Worm (Caenorhabditis elegans) whole organism, L1 larva: ENCODE data around the gene C25A8.1.
A peak's percentile ranks its signal among the peaks of the same experiment; 100 is the strongest.

Source experiments
- C04F5.9 ChIP-seq: sonication (generic microtip); optimal IDR thresholded peaks from 2 replicates; lab custom pipeline; 2016; ENCODE audit warnings: missing genetic modification characterization, missing compliant biosample characterization
- C34B4.2 ChIP-seq: sonication (generic microtip); optimal IDR thresholded peaks from 2 replicates; lab custom pipeline; 2017; ENCODE audit warnings: mild to moderate bottlenecking, missing genetic modification characterization, missing compliant biosample characterization
- F16B12.6 ChIP-seq: fragments of 150-350 bp; optimal IDR thresholded peaks from 2 replicates; lab custom pipeline; 2014; ENCODE audit warnings: missing biosample characterization, missing genetic modification characterization
- Y116A8C.19 ChIP-seq: sonication (generic microtip); optimal IDR thresholded peaks from 2 replicates; lab custom pipeline; 2016; ENCODE audit warnings: missing compliant biosample characterization, missing genetic modification characterization, borderline replicate concordance
- aha-1 ChIP-seq: fragments of 150-350 bp; optimal IDR thresholded peaks from 2 replicates; lab custom pipeline; 2014; ENCODE audit warnings: missing biosample characterization, missing genetic modification characterization
- ama-1 ChIP-seq: fragments of 150-350 bp; optimal IDR thresholded peaks from 2 replicates; lab custom pipeline; 2014
- blmp-1 ChIP-seq: fragments of 150-350 bp; optimal IDR thresholded peaks from 2 replicates; lab custom pipeline; 2014; ENCODE audit warnings: missing biosample characterization, missing genetic modification characterization
- ceh-63 ChIP-seq: fragments of 200-800 bp; sonication (Bioruptor generic); optimal IDR thresholded peaks from 2 replicates; lab custom pipeline; 2018; ENCODE audit warnings: mild to moderate bottlenecking, missing genetic modification characterization, missing compliant biosample characterization
- ceh-82 ChIP-seq, 3 experiments: fragments of 150-350 bp in 1 of 3; sonication (generic microtip) in 2 of 3; optimal IDR thresholded peaks; 2 replicates each; lab custom pipeline; 2014 to 2017; ENCODE audit warnings: missing biosample characterization in 3 of 3, missing genetic modification characterization in 3 of 3
- ceh-90 ChIP-seq: sonication (generic microtip); optimal IDR thresholded peaks from 2 replicates; lab custom pipeline; 2016; ENCODE audit warnings: missing genetic modification characterization, missing compliant biosample characterization
- ces-1 ChIP-seq: fragments of 150-350 bp; optimal IDR thresholded peaks from 2 replicates; lab custom pipeline; 2014; ENCODE audit warnings: missing biosample characterization, missing genetic modification reagents, missing genetic modification characterization
- dsc-1 ChIP-seq: sonication (generic microtip); optimal IDR thresholded peaks from 2 replicates; lab custom pipeline; 2016; ENCODE audit warnings: mild to moderate bottlenecking, missing genetic modification characterization, missing compliant biosample characterization
- efl-3 ChIP-seq: fragments of 200-800 bp; sonication (Bioruptor generic); optimal IDR thresholded peaks from 2 replicates; lab custom pipeline; 2018; ENCODE audit warnings: mild to moderate bottlenecking, missing genetic modification characterization, missing compliant biosample characterization
- egl-13 ChIP-seq: sonication (generic microtip); optimal IDR thresholded peaks from 2 replicates; lab custom pipeline; 2016; ENCODE audit warnings: missing genotype, missing genetic modification reagents, missing genetic modification characterization, missing compliant biosample characterization
- egl-27 ChIP-seq, 2 experiments: fragments of 150-350 bp in 1 of 2; sonication (generic microtip); optimal IDR thresholded peaks; 3 replicates each; lab custom pipeline; 2017 to 2018; ENCODE audit warnings: missing biosample characterization in 2 of 2, missing genetic modification characterization in 2 of 2, missing genetic modification reagents in 2 of 2
- hlh-17 ChIP-seq: fragments of 200-800 bp; sonication (Bioruptor generic); optimal IDR thresholded peaks from 2 replicates; lab custom pipeline; 2018; ENCODE audit warnings: missing genetic modification characterization, mild to moderate bottlenecking, missing compliant biosample characterization, moderate library complexity, borderline replicate concordance
- hlh-4 ChIP-seq: sonication (generic microtip); optimal IDR thresholded peaks from 2 replicates; lab custom pipeline; 2016; ENCODE audit warnings: mild to moderate bottlenecking, missing genetic modification characterization, missing compliant biosample characterization
- hpl-2 ChIP-seq: fragments of 150-350 bp; optimal IDR thresholded peaks from 2 replicates; lab custom pipeline; 2014; ENCODE audit warnings: missing biosample characterization, missing genetic modification reagents, missing genetic modification characterization
- jun-1 ChIP-seq: fragments of 150-350 bp; optimal IDR thresholded peaks from 2 replicates; lab custom pipeline; 2014; ENCODE audit warnings: missing biosample characterization, missing genetic modification reagents, missing genetic modification characterization
- lin-13 ChIP-seq: fragments of 150-350 bp; optimal IDR thresholded peaks from 2 replicates; lab custom pipeline; 2014; ENCODE audit warnings: missing biosample characterization, missing genetic modification reagents, missing genetic modification characterization
- lin-14 ChIP-seq: fragments of 200-800 bp; sonication (Bioruptor generic); optimal IDR thresholded peaks from 2 replicates; lab custom pipeline; 2018; ENCODE audit warnings: mild to moderate bottlenecking, missing genetic modification characterization, moderate library complexity, missing compliant biosample characterization
- lin-15B ChIP-seq: fragments of 150-350 bp; sonication (generic microtip); optimal IDR thresholded peaks from 3 replicates; lab custom pipeline; 2014; ENCODE audit warnings: missing biosample characterization, missing genetic modification characterization
- lin-35 ChIP-seq, 2 experiments: fragments of 150-350 bp; optimal IDR thresholded peaks; 2 replicates each; lab custom pipeline; 2014; ENCODE audit warnings: missing biosample characterization in 2 of 2, missing genetic modification characterization in 2 of 2, missing genetic modification reagents in 2 of 2
- lin-39 ChIP-seq: fragments of 150-350 bp; optimal IDR thresholded peaks from 2 replicates; lab custom pipeline; 2014; ENCODE audit warnings: missing biosample characterization, missing genetic modification reagents, missing genetic modification characterization
- lsy-2 ChIP-seq, 2 experiments: fragments of 150-350 bp; optimal IDR thresholded peaks; 2 replicates each; lab custom pipeline; 2014; ENCODE audit warnings: missing biosample characterization in 2 of 2, missing genetic modification characterization in 2 of 2
- mab-9 ChIP-seq: fragments of 200-800 bp; sonication (Bioruptor generic); IDR thresholded peaks from 2 replicates; pipeline ENCODE4 v1.3.6; 2022; ENCODE audit warnings: missing genetic modification reagents, missing genetic modification characterization, missing compliant biosample characterization
- mef-2 ChIP-seq: fragments of 150-350 bp; optimal IDR thresholded peaks from 2 replicates; lab custom pipeline; 2014; ENCODE audit warnings: missing biosample characterization, missing genetic modification characterization
- mep-1 ChIP-seq: fragments of 150-350 bp; optimal IDR thresholded peaks from 2 replicates; lab custom pipeline; 2014; ENCODE audit warnings: missing biosample characterization, missing genetic modification characterization
- nhr-12 ChIP-seq: sonication (generic microtip); optimal IDR thresholded peaks from 2 replicates; lab custom pipeline; 2017; ENCODE audit warnings: missing biosample characterization, missing genetic modification characterization
- nhr-20 ChIP-seq: sonication (generic microtip); optimal IDR thresholded peaks from 2 replicates; lab custom pipeline; 2016; ENCODE audit warnings: mild to moderate bottlenecking, missing genetic modification characterization, missing compliant biosample characterization
- nhr-237 ChIP-seq: fragments of 150-350 bp; optimal IDR thresholded peaks from 2 replicates; lab custom pipeline; 2014; ENCODE audit warnings: missing biosample characterization, missing genetic modification characterization
- nhr-28 ChIP-seq: fragments of 150-350 bp; optimal IDR thresholded peaks from 2 replicates; lab custom pipeline; 2014; ENCODE audit warnings: missing biosample characterization, missing genetic modification characterization
- nhr-47 ChIP-seq: sonication (generic microtip); optimal IDR thresholded peaks from 2 replicates; lab custom pipeline; 2016; ENCODE audit warnings: mild to moderate bottlenecking, missing genetic modification characterization, moderate library complexity, missing compliant biosample characterization
- nhr-76 ChIP-seq: sonication (generic microtip); optimal IDR thresholded peaks from 2 replicates; lab custom pipeline; 2017; ENCODE audit warnings: missing biosample characterization, missing genetic modification characterization
- nhr-77 ChIP-seq: fragments of 150-350 bp; optimal IDR thresholded peaks from 2 replicates; lab custom pipeline; 2014; ENCODE audit warnings: missing biosample characterization, missing genetic modification characterization
- nhr-84 ChIP-seq: sonication (generic microtip); optimal IDR thresholded peaks from 2 replicates; lab custom pipeline; 2017; ENCODE audit warnings: missing biosample characterization, missing genetic modification characterization
- pag-3 ChIP-seq: sonication (generic microtip); optimal IDR thresholded peaks from 2 replicates; lab custom pipeline; 2017; ENCODE audit warnings: missing genetic modification characterization, mild to moderate bottlenecking, missing compliant biosample characterization, antibody characterized with exemption, borderline replicate concordance; ENCODE audit not compliant: insufficient read depth
- pax-3 ChIP-seq: fragments of 200-800 bp; sonication (Bioruptor generic); optimal IDR thresholded peaks from 2 replicates; lab custom pipeline; 2018; ENCODE audit warnings: mild to moderate bottlenecking, missing genetic modification characterization, moderate library complexity, missing compliant biosample characterization
- pqm-1 ChIP-seq: sonication (generic microtip); optimal IDR thresholded peaks from 3 replicates; lab custom pipeline; 2017; ENCODE audit warnings: missing biosample characterization, missing genetic modification characterization
- rnt-1 ChIP-seq: sonication (generic microtip); optimal IDR thresholded peaks from 2 replicates; lab custom pipeline; 2016; ENCODE audit warnings: mild to moderate bottlenecking, missing genetic modification characterization, moderate library complexity, missing compliant biosample characterization
- skn-1 ChIP-seq: fragments of 150-350 bp; optimal IDR thresholded peaks from 2 replicates; lab custom pipeline; 2014; ENCODE audit warnings: missing biosample characterization, missing genetic modification characterization
- snpc-4 ChIP-seq: fragments of 150-350 bp; optimal IDR thresholded peaks from 2 replicates; lab custom pipeline; 2014; ENCODE audit warnings: missing biosample characterization, missing genetic modification characterization
- snu-23 ChIP-seq: sonication (generic microtip); optimal IDR thresholded peaks from 2 replicates; lab custom pipeline; 2016; ENCODE audit warnings: missing genetic modification characterization, missing compliant biosample characterization
- sox-4 ChIP-seq: sonication (generic microtip); optimal IDR thresholded peaks from 2 replicates; lab custom pipeline; 2016; ENCODE audit warnings: missing genetic modification characterization, missing compliant biosample characterization
- sup-37 ChIP-seq: fragments of 200-800 bp; sonication (Bioruptor generic); optimal IDR thresholded peaks from 2 replicates; lab custom pipeline; 2018; ENCODE audit warnings: mild to moderate bottlenecking, missing genetic modification characterization, missing compliant biosample characterization
- tbx-2 ChIP-seq: sonication (generic microtip); optimal IDR thresholded peaks from 2 replicates; lab custom pipeline; 2016; ENCODE audit warnings: missing genetic modification characterization, missing compliant biosample characterization
- tlp-1 ChIP-seq: fragments of 150-350 bp; optimal IDR thresholded peaks from 2 replicates; lab custom pipeline; 2014; ENCODE audit warnings: missing biosample characterization, missing genetic modification characterization
- unc-30 ChIP-seq: sonication (generic microtip); optimal IDR thresholded peaks from 2 replicates; lab custom pipeline; 2017; ENCODE audit warnings: missing biosample characterization, missing genetic modification characterization
- unc-62 ChIP-seq: fragments of 150-350 bp; optimal IDR thresholded peaks from 2 replicates; lab custom pipeline; 2014; ENCODE audit warnings: missing biosample characterization, missing genetic modification reagents, missing genetic modification characterization
- unc-98 ChIP-seq: fragments of 200-800 bp; sonication (Bioruptor generic); IDR thresholded peaks from 2 replicates; pipeline ENCODE4 v1.3.6; 2022; ENCODE audit warnings: missing genetic modification characterization, missing compliant biosample characterization
- vab-15 ChIP-seq: sonication (generic microtip); optimal IDR thresholded peaks from 2 replicates; lab custom pipeline; 2017; ENCODE audit warnings: missing genotype, mild to moderate bottlenecking, missing genetic modification characterization, missing compliant biosample characterization

The C25A8.1 gene

DNA sequence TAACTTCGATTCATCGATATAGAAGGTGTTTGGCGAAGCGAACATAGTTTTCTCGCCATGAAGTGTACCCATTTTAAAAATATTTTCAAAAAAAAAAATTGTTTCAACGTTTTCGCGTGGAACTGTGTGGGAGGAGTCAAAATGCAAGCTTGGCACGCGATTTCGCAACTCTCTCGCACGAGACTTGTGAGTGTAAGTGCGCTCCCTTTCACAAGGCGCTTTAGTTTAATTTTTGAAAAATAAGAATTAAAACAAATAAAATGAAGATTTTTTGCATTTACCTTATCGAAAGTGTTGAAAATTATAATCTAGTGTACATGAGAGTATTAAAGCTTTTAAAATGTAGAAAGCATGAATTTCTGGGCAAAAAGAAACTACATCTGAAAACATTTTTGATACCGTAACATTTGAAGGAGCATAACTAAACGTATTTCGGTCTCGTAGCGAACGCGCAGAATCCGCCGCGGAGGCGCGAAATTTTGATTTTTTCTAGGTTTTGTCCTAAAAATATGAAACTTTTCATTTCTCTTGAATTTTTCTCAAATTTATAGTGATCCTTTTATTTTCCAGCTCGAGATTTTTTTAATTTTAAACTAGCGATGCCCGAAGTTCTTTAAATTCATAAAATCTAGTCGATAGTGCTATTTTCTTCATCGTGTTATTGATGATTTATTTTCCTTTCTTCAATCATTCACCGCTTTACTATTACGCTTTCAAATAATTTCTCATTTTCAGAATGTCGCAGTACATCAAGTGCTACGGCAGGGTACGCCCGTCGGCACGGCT is 28.7 kb downstream of the C25A8.1 start, which contains the start of the genes cogc-2 and klp-18 (continued):
- TF ChIP-seq C34B4.2 (tag; lab: Kevin White, UChicago) (no peak), vab-15 (tag; lab: Kevin White, UChicago) (no peak), nhr-12 (no peak), efl-3 (GFP tag; lab: Kevin White, UChicago) (no peak), nhr-28 (no peak), rnt-1 (peak; percentile 93), ceh-90 (tag; lab: Kevin White, UChicago) (peak; percentile 12), mab-9 (GFP tag; lab: Robert Waterston, UW) (peak; percentile 59), mep-1 (tag; lab: Kevin White, UChicago) (peak; percentile 81), snpc-4 (tag; lab: Kevin White, UChicago) (peak; percentile 80), egl-27 (tag; optimal IDR thresholded peaks at IDR 0.05; lab: Kevin White, UChicago) (no peak), lin-15B (tag; lab: Kevin White, UChicago) (peak; percentile 75), pax-3 (tag; lab: Kevin White, UChicago) (peak; percentile 32), sox-4 (peak; percentile 63), ama-1 (lab: Kevin White, UChicago) (no peak), tlp-1 (tag; lab: Kevin White, UChicago) (no peak), nhr-237 (tag; lab: Kevin White, UChicago) (no peak), unc-62 (GFP tag; lab: Kevin White, UChicago) (no peak), blmp-1 (tag; lab: Kevin White, UChicago) (peak; percentile 80), pqm-1 (no peak), lin-35 (GFP tag; optimal IDR thresholded peaks at IDR 0.05; lab: Kevin White, UChicago) (peak; percentile 95 to 99), snu-23 (GFP tag; lab: Kevin White, UChicago) (peak; percentile 91), ceh-82 (tag; optimal IDR thresholded peaks at IDR 0.05; lab: Kevin White, UChicago) (peak; percentile 63 to 86 (median 75)), hlh-17 (GFP tag; lab: Kevin White, UChicago) (no peak), mef-2 (tag; lab: Kevin White, UChicago) (no peak), nhr-47 (peak; percentile 88), lin-14 (peak; percentile 83), F16B12.6 (tag; lab: Kevin White, UChicago) (peak; percentile 50), nhr-77 (tag; lab: Kevin White, UChicago) (peak; percentile 68), ceh-63 (no peak), C04F5.9 (peak; percentile 52), jun-1 (tag; lab: Kevin White, UChicago) (peak; percentile 44), lsy-2 (tag; optimal IDR thresholded peaks at IDR 0.05; lab: Kevin White, UChicago) (peak; percentile 87 to 91), hpl-2 (GFP tag; lab: Kevin White, UChicago) (peak; percentile 63), lin-39 (tag; lab: Kevin White, UChicago) (peak; percentile 75), aha-1 (tag; lab: Kevin White, UChicago) (no peak), ces-1 (GFP tag; lab: Kevin White, UChicago) (no peak), dsc-1 (tag; lab: Kevin White, UChicago) (peak; percentile 85), Y116A8C.19 (no peak), tbx-2 (tag; lab: Kevin White, UChicago) (peak; percentile 85), egl-13 (tag; lab: Kevin White, UChicago) (peak; percentile 74), hlh-4 (no peak), sup-37 (no peak), lin-13 (GFP tag; lab: Kevin White, UChicago) (peak; percentile 70), unc-98 (GFP tag; lab: Robert Waterston, UW) (no peak), skn-1 (tag; lab: Kevin White, UChicago) (peak; percentile 95), unc-30 (no peak), nhr-84 (tag; lab: Kevin White, UChicago) (no peak), nhr-76 (peak; percentile 69), nhr-20 (peak; percentile 85), pag-3 (tag; lab: Kevin White, UChicago) (no peak)
